Fruit fly (Drosophila melanogaster) whole organism, embryonic: ENCODE data around the gene CG7333.
A peak's percentile ranks its signal among the peaks of the same experiment; 100 is the strongest.

Source experiments
- CTCF ChIP-seq: fragments of 200-800 bp; sonication (Bioruptor generic); optimal IDR thresholded peaks from 2 replicates; lab custom pipeline; 2017; ENCODE audit warnings: missing biosample characterization, mild to moderate bottlenecking, missing genetic modification characterization, moderate library complexity
- GATAe ChIP-seq: fragments of 200-800 bp; sonication (Bioruptor generic); conservative IDR thresholded peaks from 2 replicates; pipeline ENCODE4 v1.3.6; 2022; ENCODE audit warnings: missing biosample characterization, missing genetic modification characterization
- Nf-YB ChIP-seq: fragments of 200-800 bp; sonication (Bioruptor generic); optimal IDR thresholded peaks from 3 replicates; lab custom pipeline; 2019; ENCODE audit warnings: missing biosample characterization, mild to moderate bottlenecking, missing genetic modification characterization, moderate library complexity
- Sry-β ChIP-seq: fragments of 200-800 bp; sonication (Bioruptor generic); optimal IDR thresholded peaks from 2 replicates; lab custom pipeline; 2018; ENCODE audit warnings: missing biosample characterization, mild to moderate bottlenecking, missing genetic modification characterization, moderate library complexity
- tap ChIP-seq: fragments of 200-800 bp; optimal IDR thresholded peaks from 3 replicates; lab custom pipeline; 2019; ENCODE audit warnings: missing biosample characterization, mild to moderate bottlenecking, missing genetic modification characterization, moderate library complexity
- usp ChIP-seq: fragments of >200 bp; optimal IDR thresholded peaks from 2 replicates; lab custom pipeline; 2017; ENCODE audit warnings: missing biosample characterization, missing genetic modification characterization
- wek ChIP-seq: fragments of 200-800 bp; sonication (Bioruptor generic); optimal IDR thresholded peaks from 3 replicates; lab custom pipeline; 2018; ENCODE audit warnings: missing biosample characterization, mild to moderate bottlenecking, missing genetic modification characterization, moderate library complexity

DNA sequence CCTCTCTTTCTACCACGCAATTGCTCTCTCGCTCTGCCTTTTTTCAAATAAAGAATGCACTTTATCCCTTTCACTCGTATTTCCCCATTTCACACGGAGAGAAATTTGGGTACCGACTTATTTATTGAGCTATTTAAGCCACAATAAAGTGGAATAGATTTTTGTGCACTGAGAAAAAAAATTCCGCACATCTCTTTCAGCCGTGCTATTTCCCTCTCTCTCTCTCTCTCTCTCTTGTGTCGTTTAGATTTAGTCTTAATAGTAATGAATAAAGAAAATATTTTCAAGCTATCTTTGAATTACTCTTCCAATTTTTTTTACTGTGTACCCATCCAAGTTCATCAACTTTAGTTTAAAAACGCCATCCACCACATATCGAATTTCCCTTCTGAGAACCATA, 23.2 kb downstream of the CG7333 start:
- no peak for TF ChIP-seq GATAe (GFP tag; lab: Robert Waterston, UW)
- TF ChIP-seq CTCF = no peak
- peak; percentile 44 for TF ChIP-seq tap
- no peak for TF ChIP-seq usp (GFP tag; lab: Kevin White, UChicago)
- no peak for TF ChIP-seq Sry-β (GFP tag; lab: Kevin White, UChicago)
- no peak for TF ChIP-seq Nf-YB (GFP tag; lab: Kevin White, UChicago)
- no peak for TF ChIP-seq wek (GFP tag; lab: Kevin White, UChicago)
